Worm (Caenorhabditis elegans): ENCODE measurements around the gene F36H9.10.

DNA sequence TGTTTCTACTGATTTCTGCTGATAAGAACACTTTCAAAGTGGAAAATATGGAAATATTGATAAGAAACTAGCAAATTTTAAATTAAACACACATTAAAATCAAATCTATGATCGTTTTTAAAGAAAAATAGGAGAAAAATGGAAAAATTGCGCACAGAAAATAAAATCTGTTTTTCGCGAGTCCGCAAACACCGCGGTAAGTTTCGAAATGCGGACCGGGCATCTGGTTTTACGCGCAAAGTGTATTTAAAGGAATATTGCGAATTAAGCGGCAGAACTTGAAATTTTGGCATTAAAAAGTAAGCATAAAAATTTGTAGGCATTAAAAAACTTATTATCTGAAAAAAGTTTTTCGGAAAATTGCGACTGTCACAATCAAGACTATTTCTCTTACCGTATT is 24.9 kb upstream of the F36H9.10 start:
- no peak for TF ChIP-seq ama-1 (optimal IDR thresholded peaks at IDR 0.05)
- TF ChIP-seq ama-1 (GFP tag; optimal IDR thresholded peaks at IDR 0.05) = no peak
- TF ChIP-seq T07F8.4 (tag; optimal IDR thresholded peaks at IDR 0.05) = no peak
- no peak for TF ChIP-seq somi-1 (GFP tag; optimal IDR thresholded peaks at IDR 0.05)
- no peak for TF ChIP-seq ztf-25 (GFP tag; IDR thresholded peaks at IDR 0.05)
- TF ChIP-seq sea-2 (GFP tag; IDR thresholded peaks at IDR 0.05) = no peak
- no peak for TF ChIP-seq madf-8 (GFP tag; conservative IDR thresholded peaks at IDR 0.05)
- no peak for TF ChIP-seq madf-6 (GFP tag; IDR thresholded peaks at IDR 0.05)
- TF ChIP-seq ZK185.1 (tag; optimal IDR thresholded peaks at IDR 0.05; ENCODE audit: poor library complexity, severe bottlenecking) = no peak
- TF ChIP-seq akir-1 (GFP tag; optimal IDR thresholded peaks at IDR 0.05) = no peak
- no peak for TF ChIP-seq efl-1 (GFP tag; optimal IDR thresholded peaks at IDR 0.05)
- no peak for TF ChIP-seq aptf-3 (GFP tag; IDR thresholded peaks at IDR 0.05)
- no peak for TF ChIP-seq lin-40 (tag; optimal IDR thresholded peaks at IDR 0.05)
